Worm (Caenorhabditis elegans) whole organism, L1 larva: ENCODE results near the gene fbxa-104.

ENCODE experiments used
- rnt-1 ChIP-seq: sonication (generic microtip); optimal IDR thresholded peaks from 2 replicates; lab custom pipeline; 2016; ENCODE audit warnings: mild to moderate bottlenecking, missing genetic modification characterization, moderate library complexity, missing compliant biosample characterization
- snu-23 ChIP-seq: sonication (generic microtip); optimal IDR thresholded peaks from 2 replicates; lab custom pipeline; 2016; ENCODE audit warnings: missing genetic modification characterization, missing compliant biosample characterization
- unc-98 ChIP-seq: fragments of 200-800 bp; sonication (Bioruptor generic); IDR thresholded peaks from 2 replicates; pipeline ENCODE4 v1.3.6; 2022; ENCODE audit warnings: missing genetic modification characterization, missing compliant biosample characterization

DNA sequence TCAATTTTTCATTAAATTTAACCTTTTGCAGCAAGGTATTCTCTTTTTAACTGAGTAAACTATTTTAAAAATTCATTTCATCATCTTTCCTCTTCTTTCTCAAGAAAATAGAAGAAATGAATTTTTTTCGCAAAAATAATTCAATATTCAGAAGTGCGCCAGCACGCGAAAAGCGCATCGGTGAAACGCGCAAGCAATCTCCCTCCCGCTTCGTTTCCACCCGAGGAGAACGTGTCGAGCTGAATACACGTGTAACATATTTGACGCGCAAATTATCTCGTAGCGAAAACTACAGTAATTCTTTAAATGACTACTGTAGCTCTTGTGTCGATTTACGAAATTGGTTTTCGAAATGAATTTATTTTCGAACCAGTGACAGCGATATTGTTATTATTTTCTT is 31.4 kb downstream of the fbxa-104 start:
- no peak for TF ChIP-seq unc-98 (GFP tag; lab: Robert Waterston, UW)
- TF ChIP-seq rnt-1 (tag; lab: Kevin White, UChicago): no peak
- no peak for TF ChIP-seq snu-23 (GFP tag; lab: Kevin White, UChicago)
